Worm (Caenorhabditis elegans): ENCODE measurements around the gene col-141.

Gene col-141

ce11 chrV:6810091-6810490 lies 19.4 kb upstream of the col-141 start:
- TF ChIP-seq F33H1.4 (GFP tag; IDR thresholded peaks at IDR 0.05) (no peak), nhr-80 (tag; optimal IDR thresholded peaks at IDR 0.05) (peak; percentile 48), F23B12.7 (tag; optimal IDR thresholded peaks at IDR 0.05; ENCODE audit: insufficient read depth) (no peak)

- TF ChIP-seq madf-3 (GFP tag; IDR thresholded peaks at IDR 0.05) (no peak), ets-4 (GFP tag; optimal IDR thresholded peaks at IDR 0.05) (peak; percentile 81), hlh-26 (GFP tag; conservative IDR thresholded peaks at IDR 0.05) (no peak), nhr-80 (tag; optimal IDR thresholded peaks at IDR 0.05) (peak; percentile 91), ceh-40 (GFP tag; IDR thresholded peaks at IDR 0.05) (0 out of 2 replicates have a peak, but pooled peaks have one; percentile 10), efl-1 (GFP tag; optimal IDR thresholded peaks at IDR 0.05) (no peak), cebp-1 (GFP tag; IDR thresholded peaks at IDR 0.05) (0 out of 2 replicates have a peak, but pooled peaks have one; percentile 34), cebp-1 (tag; optimal IDR thresholded peaks at IDR 0.05) (no peak)
Measured at ce11 chrV:6811863-6812262, 17.6 kb upstream of the col-141 start.

ce11 chrV:6813862-6814261 lies 15.6 kb upstream of the col-141 start:
- TF ChIP-seq dpl-1 (GFP tag; optimal IDR thresholded peaks at IDR 0.05) (no peak), hsf-1 (GFP tag; IDR thresholded peaks at IDR 0.05) (no peak), Y53G8AR.9 (GFP tag; conservative IDR thresholded peaks at IDR 0.05) (no peak)

ce11 chrV:6817184-6817583 lies 12.3 kb upstream of the col-141 start, which contains the start of gene dmsr-14:
Gene dmsr-14 (minus strand): TSS chrV:6817284.
- no peak for TF ChIP-seq mxl-1 (tag; optimal IDR thresholded peaks at IDR 0.05)
- no peak for TF ChIP-seq akir-1 (GFP tag; optimal IDR thresholded peaks at IDR 0.05)
- TF ChIP-seq tlf-1 (GFP tag; optimal IDR thresholded peaks at IDR 0.05): no peak

- TF ChIP-seq madf-10 (tag; optimal IDR thresholded peaks at IDR 0.05) (no peak), unc-62 (GFP tag; optimal IDR thresholded peaks at IDR 0.05) (no peak), ets-4 (GFP tag; optimal IDR thresholded peaks at IDR 0.05) (no peak), ztf-6 (GFP tag; IDR thresholded peaks at IDR 0.05) (no peak), zfh-2 (GFP tag; conservative IDR thresholded peaks at IDR 0.05) (no peak), F57A8.1 (GFP tag; optimal IDR thresholded peaks at IDR 0.05) (no peak), dpff-1 (tag; optimal IDR thresholded peaks at IDR 0.05) (no peak), F37B4.10 (GFP tag; IDR thresholded peaks at IDR 0.05) (no peak), ccch-3 (GFP tag; optimal IDR thresholded peaks at IDR 0.05) (no peak), lag-1 (GFP tag; IDR thresholded peaks at IDR 0.05) (no peak), hsf-1 (GFP tag; IDR thresholded peaks at IDR 0.05) (no peak), let-526 (GFP tag; IDR thresholded peaks at IDR 0.05) (no peak), attf-3 (GFP tag; conservative IDR thresholded peaks at IDR 0.05) (no peak)
Measured at ce11 chrV:6819812-6820211, 9.7 kb upstream of the col-141 start, which contains the start of gene dmsr-13. Gene dmsr-13 (minus strand): TSS chrV:6819912.

ce11 chrV:6821509-6821908 lies 8.0 kb upstream of the col-141 start, which contains the start of gene T15B7.8:
Gene T15B7.8 (plus strand): TSS chrV:6821809.
- TF ChIP-seq mes-4 (tag; optimal IDR thresholded peaks at IDR 0.05): no peak
- no peak for TF ChIP-seq C06A6.2 (GFP tag; conservative IDR thresholded peaks at IDR 0.05)
- no peak for TF ChIP-seq B0336.3 (GFP tag; IDR thresholded peaks at IDR 0.05)
- no peak for TF ChIP-seq bed-1 (GFP tag; IDR thresholded peaks at IDR 0.05)
- TF ChIP-seq K11D2.4 (GFP tag; IDR thresholded peaks at IDR 0.05): no peak
